Fruit fly (Drosophila melanogaster): ENCODE data around the gene dikar.

- TF ChIP-seq psq (optimal IDR thresholded peaks at IDR 0.05) (no peak), ttk (optimal IDR thresholded peaks at IDR 0.05) (no peak), h (optimal IDR thresholded peaks at IDR 0.05) (no peak), Myc (optimal IDR thresholded peaks at IDR 0.05) (no peak), insv (optimal IDR thresholded peaks at IDR 0.05) (no peak), Sin3A (optimal IDR thresholded peaks at IDR 0.05) (no peak)
Measured at dm6 chr3L:6750835-6751234, 7.9 kb upstream of the dikar start.

Measured in Kc167 (cell line).